Worm (Caenorhabditis elegans) whole organism, young adult: ENCODE data around the gene F32D8.7.

ENCODE experiments used
- T07F8.4 ChIP-seq: sonication (generic microtip); optimal IDR thresholded peaks from 2 replicates; lab custom pipeline; 2016; ENCODE audit warnings: mild to moderate bottlenecking, missing genetic modification characterization, moderate library complexity, missing compliant biosample characterization
- athp-1 ChIP-seq: sonication (generic microtip); optimal IDR thresholded peaks from 2 replicates; lab custom pipeline; 2017; ENCODE audit warnings: mild to moderate bottlenecking, missing genetic modification characterization, missing compliant biosample characterization
- cebp-1 ChIP-seq, 2 experiments: fragments of 200-800 bp in 1 of 2; sonication (Bioruptor generic) in 1 of 2; sonication (generic microtip) in 1 of 2; IDR thresholded peaks in 1 of 2; optimal IDR thresholded peaks in 1 of 2; 2 replicates each; pipeline versions ENCODE4 v1.3.6 to Lab custom; 2017 to 2022; ENCODE audit warnings: missing compliant biosample characterization in 2 of 2, missing genetic modification characterization in 2 of 2, mild to moderate bottlenecking in 1 of 2, missing genetic modification reagents in 1 of 2, moderate library complexity in 1 of 2
- cebp-2 ChIP-seq: fragments of 200-800 bp; sonication (Bioruptor generic); IDR thresholded peaks from 2 replicates; pipeline ENCODE4 v1.3.6; 2022; ENCODE audit warnings: missing genetic modification characterization, missing compliant biosample characterization
- madf-10 ChIP-seq: sonication (generic microtip); optimal IDR thresholded peaks from 2 replicates; lab custom pipeline; 2016; ENCODE audit warnings: mild to moderate bottlenecking, missing genetic modification characterization, missing compliant biosample characterization
- madf-3 ChIP-seq: fragments of 200-800 bp; sonication (Bioruptor generic); IDR thresholded peaks from 2 replicates; pipeline ENCODE4 v1.3.6; 2022; ENCODE audit warnings: missing genetic modification reagents, missing genetic modification characterization, missing compliant biosample characterization
- pha-4 ChIP-seq: fragments of 150-350 bp; sonication (generic microtip); optimal IDR thresholded peaks from 2 replicates; lab custom pipeline; 2014; ENCODE audit warnings: missing biosample characterization, missing genetic modification reagents, missing genetic modification characterization
- snpc-4 ChIP-seq, 5 experiments: fragments of 150-350 bp in 1 of 5; sonication (generic microtip) in 4 of 5; optimal IDR thresholded peaks; 2 replicates each; lab custom pipeline; 2014 to 2018; ENCODE audit warnings: missing genetic modification characterization in 5 of 5, missing biosample characterization in 3 of 5, antibody characterized with exemption in 2 of 5, mild to moderate bottlenecking in 2 of 5, missing compliant biosample characterization in 2 of 5, missing genotype in 2 of 5, moderate library complexity in 2 of 5, missing genetic modification reagents in 1 of 5
- sptf-2 ChIP-seq: fragments of 200-800 bp; sonication (Bioruptor generic); optimal IDR thresholded peaks from 2 replicates; lab custom pipeline; 2018; ENCODE audit warnings: mild to moderate bottlenecking, missing genetic modification characterization, missing compliant biosample characterization
- unc-62 ChIP-seq: fragments of 150-350 bp; optimal IDR thresholded peaks from 2 replicates; lab custom pipeline; 2014; ENCODE audit warnings: missing biosample characterization, missing genetic modification reagents, missing genetic modification characterization
- ztf-26 ChIP-seq: sonication (generic microtip); optimal IDR thresholded peaks from 2 replicates; lab custom pipeline; 2017; ENCODE audit warnings: missing genetic modification characterization, missing compliant biosample characterization

DNA sequence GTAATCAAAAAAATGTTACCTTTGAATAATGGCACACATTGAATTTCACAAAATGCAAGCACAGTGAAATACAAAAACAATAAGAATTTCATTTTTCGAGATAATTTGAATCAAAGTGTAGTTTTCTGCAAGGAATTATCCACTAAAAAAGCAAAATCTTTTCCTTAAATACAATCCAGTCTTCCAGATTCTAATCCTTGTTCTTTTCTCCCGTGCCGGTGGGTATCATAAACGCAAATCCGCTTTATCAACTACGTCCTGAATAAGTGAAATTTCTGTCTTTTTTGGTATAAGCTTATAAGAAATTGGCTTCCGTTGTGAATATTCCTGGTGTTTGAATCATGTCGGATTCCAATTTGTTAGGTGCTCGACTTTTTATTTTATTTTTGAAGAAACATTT lies 10.1 kb upstream of the F32D8.7 start:
- no peak for TF ChIP-seq athp-1 (tag; lab: Kevin White, UChicago)
- TF ChIP-seq snpc-4 (GFP tag; optimal IDR thresholded peaks at IDR 0.05; lab: Kevin White, UChicago), result no peak
- TF ChIP-seq snpc-4 (tag; optimal IDR thresholded peaks at IDR 0.05; lab: Kevin White, UChicago), result no peak
- TF ChIP-seq cebp-1 (GFP tag; IDR thresholded peaks at IDR 0.05; lab: Robert Waterston, UW), result no peak
- TF ChIP-seq cebp-1 (tag; optimal IDR thresholded peaks at IDR 0.05; lab: Kevin White, UChicago), result no peak
- no peak for TF ChIP-seq pha-4 (tag; lab: Kevin White, UChicago)
- TF ChIP-seq unc-62 (GFP tag; lab: Kevin White, UChicago), result no peak
- TF ChIP-seq T07F8.4 (tag; lab: Kevin White, UChicago), result no peak
- TF ChIP-seq madf-10, result no peak
- no peak for TF ChIP-seq cebp-2 (GFP tag; lab: Robert Waterston, UW)
- no peak for TF ChIP-seq madf-3
- no peak for TF ChIP-seq sptf-2 (GFP tag; lab: Kevin White, UChicago)
- TF ChIP-seq ztf-26 (tag; lab: Kevin White, UChicago), result no peak
